Worm (Caenorhabditis elegans): ENCODE data around the gene ahsa-1.
"Not testable (repeated sequence)": the region's sequence is repeated elsewhere in the genome, so short reads cannot be mapped to it uniquely, and the experiment has no call there.

Gene ahsa-1

ce11 chrV:15125162-15125561 lies 40.0 kb upstream of the ahsa-1 start, which contains the start of gene ugt-30:
TSS of gene ugt-30 (minus strand) at chrV:15125262.
- TF ChIP-seq tbx-8 (GFP tag; optimal IDR thresholded peaks at IDR 0.05); mab-5 (tag; optimal IDR thresholded peaks at IDR 0.05); sptf-1 (tag; optimal IDR thresholded peaks at IDR 0.05): not testable (repeated sequence)

DNA sequence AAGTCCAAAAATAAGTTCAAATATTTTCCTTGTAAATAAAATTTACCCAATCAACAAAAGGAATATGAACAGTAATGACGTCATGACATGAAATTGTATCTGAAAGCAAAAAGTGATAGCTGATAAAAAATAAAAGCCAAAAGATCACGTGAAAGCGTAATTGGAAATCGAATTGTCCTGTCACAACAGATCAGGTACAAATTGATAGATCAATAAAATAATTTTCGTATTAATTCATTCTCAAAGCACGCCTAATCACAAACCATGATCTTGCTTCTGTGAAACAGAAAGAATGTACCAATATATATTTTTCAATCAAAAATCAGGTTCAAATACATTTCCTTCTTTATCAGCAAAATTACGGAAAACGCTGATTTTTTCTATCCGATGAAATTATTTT lies 34.3 kb upstream of the ahsa-1 start, which contains the start of gene flor-1:
Gene flor-1 (minus strand): TSS at position 101 of the 400 bp plus-strand sequence.
- TF ChIP-seq nhr-237 (tag; optimal IDR thresholded peaks at IDR 0.05) (no peak), nhr-2 (tag; optimal IDR thresholded peaks at IDR 0.05) (no peak), mab-5 (tag; optimal IDR thresholded peaks at IDR 0.05) (no peak), mep-1 (tag; optimal IDR thresholded peaks at IDR 0.05) (no peak), flh-1 (GFP tag; optimal IDR thresholded peaks at IDR 0.05) (no peak), elt-3 (tag; optimal IDR thresholded peaks at IDR 0.05) (no peak)

DNA sequence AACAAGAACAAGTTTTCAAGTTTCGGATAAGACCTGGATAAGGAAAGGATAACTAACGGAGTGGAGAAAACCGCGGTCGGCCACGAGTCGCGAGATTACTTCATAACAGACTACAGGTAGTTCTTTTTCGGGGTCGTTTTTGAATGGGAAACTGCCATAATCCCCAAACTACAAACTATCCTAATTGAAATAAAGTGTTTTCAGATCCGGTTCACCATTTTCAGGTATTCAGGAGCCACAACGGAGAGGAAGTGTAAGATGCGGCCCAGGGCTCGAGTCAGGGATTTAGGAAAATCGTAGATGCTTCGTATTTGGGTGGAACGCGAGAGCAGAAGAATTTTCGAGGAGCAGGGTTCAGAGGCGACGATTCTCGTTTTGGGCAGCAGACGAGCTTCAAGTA lies 30.8 kb upstream of the ahsa-1 start, which contains the start of gene T01G5.8:
Gene T01G5.8 (plus strand): TSS at position 301 of the 400 bp plus-strand sequence.
- not testable (repeated sequence) for TF ChIP-seq blmp-1, pha-4, mab-5 (tag; optimal IDR thresholded peaks at IDR 0.05)

DNA sequence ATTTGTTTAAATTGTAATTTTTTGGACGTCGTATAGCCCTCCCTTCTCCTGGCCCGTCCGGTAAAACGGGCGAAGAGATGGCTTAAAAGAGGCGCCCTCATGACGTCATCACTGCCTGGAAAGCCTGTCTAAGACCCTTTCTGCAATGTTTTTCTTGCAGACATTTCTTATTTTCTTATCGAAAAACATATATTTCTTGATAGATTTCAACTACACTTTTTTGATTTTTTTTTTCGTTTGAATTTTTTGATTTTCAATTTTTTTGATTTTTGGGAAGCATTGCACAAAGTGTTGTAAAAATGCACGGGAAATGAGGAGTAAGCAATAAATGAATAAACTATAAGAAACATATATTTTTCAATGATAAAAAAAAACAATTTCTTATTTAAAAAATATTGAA lies 28.8 kb upstream of the ahsa-1 start, which contains the start of gene T01G5.6:
Gene T01G5.6 (minus strand): TSS at position 101 of the 400 bp plus-strand sequence.
- no peak for TF ChIP-seq unc-62 (GFP tag; optimal IDR thresholded peaks at IDR 0.05)
- TF ChIP-seq elt-3 (tag; optimal IDR thresholded peaks at IDR 0.05) = no peak
- TF ChIP-seq lin-13 (tag; optimal IDR thresholded peaks at IDR 0.05) = no peak
- no peak for TF ChIP-seq flh-1 (GFP tag; optimal IDR thresholded peaks at IDR 0.05)
- TF ChIP-seq nhr-2 (tag; optimal IDR thresholded peaks at IDR 0.05) = no peak
- TF ChIP-seq nhr-28 (tag; optimal IDR thresholded peaks at IDR 0.05) = no peak
- no peak for TF ChIP-seq elt-1 (tag; optimal IDR thresholded peaks at IDR 0.05; ENCODE audit: borderline replicate concordance, insufficient read depth)
- no peak for TF ChIP-seq mls-2 (tag; optimal IDR thresholded peaks at IDR 0.05)
- no peak for TF ChIP-seq M03D4.4 (tag; optimal IDR thresholded peaks at IDR 0.05)
- no peak for TF ChIP-seq mab-5 (tag; optimal IDR thresholded peaks at IDR 0.05)
- no peak for TF ChIP-seq unc-39 (tag; optimal IDR thresholded peaks at IDR 0.05)
- no peak for TF ChIP-seq sem-2 (GFP tag; optimal IDR thresholded peaks at IDR 0.05)
- TF ChIP-seq ceh-83 (GFP tag; optimal IDR thresholded peaks at IDR 0.05) = no peak
- TF ChIP-seq ceh-43 (GFP tag; optimal IDR thresholded peaks at IDR 0.05) = no peak
- no peak for TF ChIP-seq ztf-11 (tag; optimal IDR thresholded peaks at IDR 0.05)
- no peak for TF ChIP-seq ham-2 (GFP tag; optimal IDR thresholded peaks at IDR 0.05)

DNA sequence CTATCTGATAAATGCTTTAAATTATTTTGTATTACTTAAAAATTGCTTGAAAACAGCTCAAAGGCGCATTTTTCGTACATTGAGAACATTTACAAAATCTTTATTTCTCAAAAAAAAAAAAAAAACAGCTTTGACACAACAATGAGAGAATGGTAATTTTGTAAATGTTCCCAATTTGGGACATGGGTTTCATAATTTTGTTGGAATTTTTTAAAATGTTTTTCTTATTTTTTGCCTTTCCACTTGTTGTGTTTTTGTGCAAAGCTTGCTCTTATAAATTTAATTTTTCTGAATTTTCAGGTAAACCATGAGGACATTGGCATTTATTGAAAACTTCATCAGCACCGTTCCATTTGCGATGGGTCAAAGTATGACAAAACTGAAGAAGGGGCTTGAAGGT lies 26.5 kb upstream of the ahsa-1 start, which contains the start of gene T01G5.7:
Gene T01G5.7 (plus strand): TSS at position 301 of the 400 bp plus-strand sequence.
- TF ChIP-seq pha-4 (tag; optimal IDR thresholded peaks at IDR 0.05) (no peak), nhr-237 (tag; optimal IDR thresholded peaks at IDR 0.05) (no peak), ceh-83 (GFP tag; optimal IDR thresholded peaks at IDR 0.05) (no peak), lin-13 (tag; optimal IDR thresholded peaks at IDR 0.05) (no peak), zip-8 (tag; optimal IDR thresholded peaks at IDR 0.05) (no peak), ztf-11 (tag; optimal IDR thresholded peaks at IDR 0.05) (no peak), flh-1 (GFP tag; optimal IDR thresholded peaks at IDR 0.05) (no peak), cnd-1 (tag; optimal IDR thresholded peaks at IDR 0.05) (no peak), mab-5 (tag; optimal IDR thresholded peaks at IDR 0.05) (no peak), lin-32 (GFP tag; optimal IDR thresholded peaks at IDR 0.05) (no peak), nhr-76 (tag; optimal IDR thresholded peaks at IDR 0.05) (no peak), lsy-2 (tag; optimal IDR thresholded peaks at IDR 0.05) (no peak), nhr-12 (tag; optimal IDR thresholded peaks at IDR 0.05) (no peak)

- TF ChIP-seq sem-2 (GFP tag; optimal IDR thresholded peaks at IDR 0.05) (no peak), sptf-1 (tag; optimal IDR thresholded peaks at IDR 0.05) (no peak), unc-62 (GFP tag; optimal IDR thresholded peaks at IDR 0.05) (no peak), pha-4 (tag; optimal IDR thresholded peaks at IDR 0.05) (no peak), blmp-1 (tag; optimal IDR thresholded peaks at IDR 0.05) (no peak), mls-2 (tag; optimal IDR thresholded peaks at IDR 0.05) (no peak), nhr-2 (tag; optimal IDR thresholded peaks at IDR 0.05) (no peak), elt-3 (tag; optimal IDR thresholded peaks at IDR 0.05) (no peak), lin-32 (GFP tag; optimal IDR thresholded peaks at IDR 0.05) (no peak), flh-1 (GFP tag; optimal IDR thresholded peaks at IDR 0.05) (no peak)
Observed at ce11 chrV:15109260-15109659, 24.1 kb upstream of the ahsa-1 start, which contains the start of gene Y75B12A.2. TSS of gene Y75B12A.2 (plus strand) at chrV:15109560.
